Fruit fly (Drosophila melanogaster): ENCODE data around the gene atk.
"Not testable (repeated sequence)": the region's sequence is repeated elsewhere in the genome, so short reads cannot be mapped to it uniquely, and the experiment has no call there.

atk gene

dm6 chr3L:20499536-20499935, 34.9 kb upstream of the atk start, which contains the start of gene CG18281:
Gene CG18281 (plus strand): TSS chr3L:20499836.
- TF ChIP-seq CG1529 (GFP tag; optimal IDR thresholded peaks at IDR 0.05); CG5953 (GFP tag; IDR thresholded peaks at IDR 0.05); Eip74EF (GFP tag; optimal IDR thresholded peaks at IDR 0.05): not testable (repeated sequence)

DNA sequence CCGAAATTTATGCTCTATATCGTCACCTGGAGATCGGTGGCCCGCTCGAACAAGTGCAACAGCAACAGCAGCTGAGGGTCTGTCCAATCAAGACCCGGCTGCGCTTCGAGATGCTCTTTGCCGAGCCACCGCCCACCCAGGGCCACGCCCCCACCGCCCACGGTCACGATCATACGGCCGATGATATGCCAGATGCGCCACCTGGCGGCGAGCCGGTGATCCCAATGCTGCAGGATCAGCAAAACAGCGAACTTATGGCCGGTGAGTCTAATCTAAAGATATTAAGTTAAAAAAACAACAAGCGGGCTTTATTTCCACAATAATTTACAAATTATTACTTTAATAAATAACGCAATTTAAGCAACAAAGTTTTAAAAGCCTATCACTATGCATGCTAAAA, 33.5 kb upstream of the atk start:
- no peak for TF ChIP-seq Dll (GFP tag; IDR thresholded peaks at IDR 0.05; ENCODE audit: partially characterized antibody)
- no peak for TF ChIP-seq NFAT (GFP tag; IDR thresholded peaks at IDR 0.05)
- no peak for TF ChIP-seq ac (GFP tag; optimal IDR thresholded peaks at IDR 0.05)
- TF ChIP-seq Med (GFP tag), result peak; percentile 1
- TF ChIP-seq kay (GFP tag; optimal IDR thresholded peaks at IDR 0.05), result no peak
- TF ChIP-seq pnt (GFP tag; optimal IDR thresholded peaks at IDR 0.05), result no peak
- peak; percentile 80 for TF ChIP-seq CG10979 (tag; optimal IDR thresholded peaks at IDR 0.05)
- TF ChIP-seq so (GFP tag; IDR thresholded peaks at IDR 0.05), result no peak
- TF ChIP-seq wek (GFP tag; optimal IDR thresholded peaks at IDR 0.05), result no peak
- no peak for TF ChIP-seq CG6654 (GFP tag; optimal IDR thresholded peaks at IDR 0.05)
- TF ChIP-seq al (GFP tag; IDR thresholded peaks at IDR 0.05), result no peak
- no peak; the same call in 1 of the 2 replicates for TF ChIP-seq ato (GFP tag; IDR thresholded peaks at IDR 0.05; ENCODE audit: partially characterized antibody)
- no peak for TF ChIP-seq bbx (GFP tag; IDR thresholded peaks at IDR 0.05; ENCODE audit: partially characterized antibody)
- TF ChIP-seq hbn (GFP tag; IDR thresholded peaks at IDR 0.05; ENCODE audit: partially characterized antibody), result no peak
- TF ChIP-seq fd102C (GFP tag; optimal IDR thresholded peaks at IDR 0.05), result no peak
- TF ChIP-seq CG2875 (GFP tag; optimal IDR thresholded peaks at IDR 0.05), result no peak
- no peak for TF ChIP-seq CG7745 (tag; optimal IDR thresholded peaks at IDR 0.05)
- no peak for TF ChIP-seq CG4328 (GFP tag; optimal IDR thresholded peaks at IDR 0.05)
- TF ChIP-seq Aef1 (GFP tag; IDR thresholded peaks at IDR 0.05), result no peak
- TF ChIP-seq sima (GFP tag; optimal IDR thresholded peaks at IDR 0.05), result no peak
- TF ChIP-seq ERR (GFP tag; optimal IDR thresholded peaks at IDR 0.05), result no peak
- TF ChIP-seq tin (GFP tag; optimal IDR thresholded peaks at IDR 0.05), result no peak
- no peak for TF ChIP-seq Hand (GFP tag; optimal IDR thresholded peaks at IDR 0.05)
- no peak for TF ChIP-seq lilli (GFP tag; optimal IDR thresholded peaks at IDR 0.05)
- no peak for TF ChIP-seq chm (GFP tag; IDR thresholded peaks at IDR 0.05)
- 0 out of 2 replicates have a peak, but pooled peaks have one; percentile 19 for TF ChIP-seq gt (GFP tag; IDR thresholded peaks at IDR 0.05)
- no peak for TF ChIP-seq mld (GFP tag; IDR thresholded peaks at IDR 0.05; ENCODE audit: partially characterized antibody)
- TF ChIP-seq Hey (tag; optimal IDR thresholded peaks at IDR 0.05), result no peak
- no peak for TF ChIP-seq row (GFP tag; IDR thresholded peaks at IDR 0.05)
- TF ChIP-seq CG7786 (GFP tag; optimal IDR thresholded peaks at IDR 0.05), result no peak
- no peak for TF ChIP-seq CG17829 (tag; optimal IDR thresholded peaks at IDR 0.05)
- 0 out of 3 replicates have a peak, but pooled peaks have one; percentile 16 for TF ChIP-seq Opbp (GFP tag; IDR thresholded peaks at IDR 0.05; ENCODE audit: partially characterized antibody)
- no peak for TF ChIP-seq CG13424 (tag; optimal IDR thresholded peaks at IDR 0.05)
- TF ChIP-seq otp (GFP tag; IDR thresholded peaks at IDR 0.05), result 0 out of 3 replicates have a peak, but pooled peaks have one; percentile 30
- TF ChIP-seq Nf-YC (tag; optimal IDR thresholded peaks at IDR 0.05), result no peak
- TF ChIP-seq vnd (GFP tag; IDR thresholded peaks at IDR 0.05; ENCODE audit: partially characterized antibody), result no peak
- no peak for TF ChIP-seq NC2α (GFP tag; optimal IDR thresholded peaks at IDR 0.05)
- no peak for TF ChIP-seq Sry-β (GFP tag; optimal IDR thresholded peaks at IDR 0.05)
- no peak for TF ChIP-seq CG3847 (GFP tag; IDR thresholded peaks at IDR 0.05)
- no peak for TF ChIP-seq onecut (GFP tag; IDR thresholded peaks at IDR 0.05)
- TF ChIP-seq Spps (tag; optimal IDR thresholded peaks at IDR 0.05), result no peak
- TF ChIP-seq CG10654 (GFP tag; optimal IDR thresholded peaks at IDR 0.05), result no peak
- TF ChIP-seq ind (GFP tag; optimal IDR thresholded peaks at IDR 0.05), result no peak
- no peak for TF ChIP-seq CG4404 (GFP tag; IDR thresholded peaks at IDR 0.05)
- no peak for TF ChIP-seq Dek (tag; optimal IDR thresholded peaks at IDR 0.05)
- no peak for TF ChIP-seq odd (GFP tag; optimal IDR thresholded peaks at IDR 0.05)
